Worm (Caenorhabditis elegans): ENCODE measurements around the gene arc-1.

DNA sequence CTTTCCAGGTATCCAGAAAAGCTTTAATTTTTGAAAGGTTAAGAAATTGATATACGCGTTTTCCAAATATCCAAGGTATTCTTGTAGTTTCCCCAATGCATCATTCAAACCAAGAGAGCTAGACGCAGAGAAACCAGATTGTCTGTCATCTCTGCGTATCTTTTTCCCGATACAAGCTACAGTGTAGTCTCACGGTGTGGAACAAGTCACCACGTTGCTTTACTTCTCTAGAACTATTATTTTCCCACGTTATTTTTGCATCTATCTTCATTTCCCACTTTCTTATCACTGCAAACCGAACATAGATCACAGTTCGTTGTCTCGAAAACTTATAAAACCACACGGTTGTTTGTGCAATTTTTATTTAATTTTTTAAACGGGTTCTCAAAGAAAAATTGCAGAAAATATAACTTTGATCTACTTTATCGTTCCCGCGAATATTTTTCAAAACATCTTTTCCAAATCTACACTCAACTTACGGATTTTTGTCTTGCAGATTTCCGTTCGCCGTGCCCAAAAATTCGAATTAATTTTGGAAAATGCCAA lies 18.5 kb upstream of the arc-1 start, which contains the start of gene gstk-1:
- no peak for TF ChIP-seq nhr-11 (tag; optimal IDR thresholded peaks at IDR 0.05)
- TF ChIP-seq unc-55 (GFP tag; optimal IDR thresholded peaks at IDR 0.05), result no peak
- no peak for TF ChIP-seq fkh-10 (GFP tag; optimal IDR thresholded peaks at IDR 0.05)
- TF ChIP-seq pqm-1 (tag; optimal IDR thresholded peaks at IDR 0.05), result no peak
- no peak for TF ChIP-seq hlh-6 (tag; optimal IDR thresholded peaks at IDR 0.05)
- no peak for TF ChIP-seq ama-1 (optimal IDR thresholded peaks at IDR 0.05)
- TF ChIP-seq nfya-1 (tag; optimal IDR thresholded peaks at IDR 0.05), result no peak
- no peak for TF ChIP-seq sdc-2 (tag; optimal IDR thresholded peaks at IDR 0.05)
- no peak for TF ChIP-seq nhr-232 (tag; optimal IDR thresholded peaks at IDR 0.05)
